Fruit fly (Drosophila melanogaster): Measurements from ENCODE around the gene GMF.
A peak's percentile ranks its signal among the peaks of the same experiment; 100 is the strongest.

Gene GMF

dm6 chr2L:16319743-16320142 is 17.0 kb upstream of the GMF start (continued):
- no peak for TF ChIP-seq BEAF-32 (GFP tag; optimal IDR thresholded peaks at IDR 0.05)
- peak; percentile 66 for TF ChIP-seq GATAe (GFP tag; conservative IDR thresholded peaks at IDR 0.05)
- peak; percentile 3 for TF ChIP-seq Fer1 (GFP tag; optimal IDR thresholded peaks at IDR 0.05)
- no peak for TF ChIP-seq Blimp-1 (GFP tag; optimal IDR thresholded peaks at IDR 0.05)

DNA sequence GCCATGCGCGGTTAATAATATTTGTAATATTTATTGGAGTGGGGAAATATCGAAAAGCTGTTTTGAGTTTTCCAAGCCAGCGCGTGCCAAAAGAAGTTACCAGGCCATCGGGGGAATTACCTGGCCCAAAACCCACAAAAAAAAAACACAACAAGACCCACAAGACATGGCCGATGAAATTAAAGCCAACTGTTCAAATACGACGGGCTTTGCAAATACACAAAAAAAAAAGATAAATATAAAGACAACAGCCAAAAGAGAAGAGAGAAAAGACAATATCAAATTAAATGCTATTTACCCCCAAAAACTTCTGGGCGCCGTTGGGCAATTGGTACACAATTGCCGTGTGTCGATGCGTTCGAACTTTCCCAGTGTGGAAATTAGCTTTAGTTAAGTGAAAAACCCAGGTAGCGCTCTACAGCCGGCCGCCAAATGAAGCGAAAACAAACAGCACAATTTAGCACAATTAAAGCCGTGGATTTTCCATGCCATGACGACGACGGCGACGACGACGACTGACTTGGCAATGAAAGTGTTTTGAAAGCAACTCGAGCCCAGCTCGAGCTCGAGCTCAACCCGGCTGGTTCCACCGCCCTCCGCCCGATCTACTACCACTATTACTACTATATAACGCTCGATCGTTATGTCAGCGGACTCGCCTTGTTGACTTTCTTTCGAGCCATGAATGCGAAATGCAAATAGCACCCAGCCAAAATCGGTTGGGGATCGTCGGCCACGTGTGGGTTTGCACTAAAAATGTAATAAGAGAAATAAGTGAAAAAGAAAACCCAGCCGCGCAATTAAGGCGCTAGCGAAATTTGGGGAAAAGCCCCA is 15.2 kb upstream of the GMF start:
- TF ChIP-seq pho (GFP tag; optimal IDR thresholded peaks at IDR 0.05) (peak; percentile 39), Xrp1 (GFP tag; IDR thresholded peaks at IDR 0.05) (peak; percentile 35; the same call in 1 of the 2 replicates), sob (GFP tag; IDR thresholded peaks at IDR 0.05) (peak; percentile 38; the same call in 1 of the 2 replicates), CG4707 (GFP tag; optimal IDR thresholded peaks at IDR 0.05) (peak; percentile 54), danr (GFP tag; IDR thresholded peaks at IDR 0.05) (peak; percentile 36; the same call in 1 of the 2 replicates), gem (tag; optimal IDR thresholded peaks at IDR 0.05) (peak; percentile 53), dmrt99B (tag; optimal IDR thresholded peaks at IDR 0.05) (peak; percentile 37), trem (tag; optimal IDR thresholded peaks at IDR 0.05) (no peak), Hmr (GFP tag; optimal IDR thresholded peaks at IDR 0.05) (peak; percentile 82), Side (GFP tag; optimal IDR thresholded peaks at IDR 0.05) (peak; percentile 50), HHEX (GFP tag; optimal IDR thresholded peaks at IDR 0.05) (peak; percentile 50), CG1233 (GFP tag; optimal IDR thresholded peaks at IDR 0.05) (peak; percentile 15), CG12391 (tag; optimal IDR thresholded peaks at IDR 0.05) (peak; percentile 1), CG34376 (GFP tag; optimal IDR thresholded peaks at IDR 0.05) (peak; percentile 17), CG14441 (GFP tag; IDR thresholded peaks at IDR 0.05) (peak; percentile 45; the same call in 1 of the 2 replicates), Fer2 (tag; optimal IDR thresholded peaks at IDR 0.05) (peak; percentile 12), CG32772 (GFP tag; IDR thresholded peaks at IDR 0.05) (no peak), odd (GFP tag; optimal IDR thresholded peaks at IDR 0.05) (peak; percentile 72), CG13424 (tag; optimal IDR thresholded peaks at IDR 0.05) (peak; percentile 26), CG15479 (GFP tag; optimal IDR thresholded peaks at IDR 0.05) (no peak), CTCF (GFP tag; optimal IDR thresholded peaks at IDR 0.05) (no peak), CG7839 (tag; optimal IDR thresholded peaks at IDR 0.05) (peak; percentile 14), Dbx (GFP tag; IDR thresholded peaks at IDR 0.05) (peak; percentile 62; the same call in 2 of the 3 replicates), CG12236 (GFP tag; optimal IDR thresholded peaks at IDR 0.05) (peak; percentile 3), Kr (GFP tag; optimal IDR thresholded peaks at IDR 0.05) (no peak), CG8290 (GFP tag; optimal IDR thresholded peaks at IDR 0.05) (no peak), CG8290 (tag; optimal IDR thresholded peaks at IDR 0.05) (peak in 1 of 2 experiments; percentile 35), onecut (GFP tag; IDR thresholded peaks at IDR 0.05) (peak; percentile 47), CG17186 (GFP tag; optimal IDR thresholded peaks at IDR 0.05) (no peak), Dp (GFP tag; optimal IDR thresholded peaks at IDR 0.05) (no peak), fd3F (GFP tag; optimal IDR thresholded peaks at IDR 0.05) (peak; percentile 46), CG32532 (GFP tag; IDR thresholded peaks at IDR 0.05) (no peak; the same call in 1 of the 2 replicates), Lhr (GFP tag; optimal IDR thresholded peaks at IDR 0.05) (peak; percentile 10), sug (tag; optimal IDR thresholded peaks at IDR 0.05) (no peak), HLH54F (GFP tag; optimal IDR thresholded peaks at IDR 0.05) (no peak), CG18011 (GFP tag; optimal IDR thresholded peaks at IDR 0.05) (peak; percentile 43), bsh (GFP tag; optimal IDR thresholded peaks at IDR 0.05) (peak in 1 of 2 experiments; percentile 52), gsb (GFP tag; IDR thresholded peaks at IDR 0.05) (no peak; the same call in 1 of the 2 replicates), wdn (GFP tag; IDR thresholded peaks at IDR 0.05) (0 out of 2 replicates have a peak, but pooled peaks have one; percentile 21), CG17912 (GFP tag; optimal IDR thresholded peaks at IDR 0.05) (peak; percentile 57), sens (GFP tag) (peak; percentile 83), bowl (GFP tag; IDR thresholded peaks at IDR 0.05) (peak; percentile 4; the same call in 1 of the 2 replicates), CG32767 (GFP tag; IDR thresholded peaks at IDR 0.05) (0 out of 2 replicates have a peak, but pooled peaks have one; percentile 12)

Measured in whole organism, embryonic.